Worm (Caenorhabditis elegans) whole organism, mixed stage, embryonic: ENCODE measurements around the gene lgc-25.
A peak's percentile ranks its signal among the peaks of the same experiment; 100 is the strongest.

Experiments
- M03D4.4 ChIP-seq: sonication (generic microtip); optimal IDR thresholded peaks from 2 replicates; lab custom pipeline; 2017; ENCODE audit warnings: mild to moderate bottlenecking, missing genetic modification characterization, missing compliant biosample characterization
- bed-3 ChIP-seq: fragments of 200-800 bp; sonication (Bioruptor generic); optimal IDR thresholded peaks from 3 replicates; lab custom pipeline; 2018; ENCODE audit warnings: mild to moderate bottlenecking, missing genetic modification characterization, moderate library complexity, missing compliant biosample characterization
- blmp-1 ChIP-seq: fragments of 150-350 bp; optimal IDR thresholded peaks from 2 replicates; lab custom pipeline; 2014; ENCODE audit warnings: missing biosample characterization, missing genetic modification characterization
- ceh-39 ChIP-seq: fragments of 150-350 bp; optimal IDR thresholded peaks from 2 replicates; lab custom pipeline; 2014; ENCODE audit warnings: missing biosample characterization, missing genetic modification characterization
- ceh-43 ChIP-seq: fragments of 200-800 bp; sonication (Bioruptor generic); optimal IDR thresholded peaks from 2 replicates; lab custom pipeline; 2018; ENCODE audit warnings: mild to moderate bottlenecking, missing genetic modification characterization, moderate library complexity, missing compliant biosample characterization
- ceh-83 ChIP-seq: fragments of 200-800 bp; sonication (Bioruptor generic); optimal IDR thresholded peaks from 2 replicates; lab custom pipeline; 2018; ENCODE audit warnings: mild to moderate bottlenecking, missing genetic modification characterization, missing compliant biosample characterization
- ces-1 ChIP-seq: fragments of 150-350 bp; optimal IDR thresholded peaks from 2 replicates; lab custom pipeline; 2014; ENCODE audit warnings: missing biosample characterization, missing genetic modification reagents, missing genetic modification characterization
- cnd-1 ChIP-seq: fragments of 200-800 bp; sonication (Bioruptor generic); optimal IDR thresholded peaks from 2 replicates; lab custom pipeline; 2018; ENCODE audit warnings: mild to moderate bottlenecking, missing genetic modification characterization, missing compliant biosample characterization
- drap-1 ChIP-seq: fragments of 200-800 bp; sonication (Bioruptor generic); optimal IDR thresholded peaks from 3 replicates; lab custom pipeline; 2018; ENCODE audit warnings: mild to moderate bottlenecking, missing genetic modification characterization, missing compliant biosample characterization
- elt-1 ChIP-seq: sonication (generic microtip); optimal IDR thresholded peaks from 2 replicates; lab custom pipeline; 2017; ENCODE audit warnings: missing genetic modification characterization, mild to moderate bottlenecking, missing compliant biosample characterization, antibody characterized with exemption, moderate library complexity, borderline replicate concordance; ENCODE audit not compliant: insufficient read depth
- elt-3 ChIP-seq: fragments of 150-350 bp; optimal IDR thresholded peaks from 2 replicates; lab custom pipeline; 2014; ENCODE audit warnings: missing biosample characterization, missing genetic modification characterization
- flh-1 ChIP-seq: fragments of 200-800 bp; sonication (Bioruptor generic); optimal IDR thresholded peaks from 2 replicates; lab custom pipeline; 2018; ENCODE audit warnings: mild to moderate bottlenecking, missing genetic modification characterization, moderate library complexity, missing compliant biosample characterization
- ham-2 ChIP-seq: fragments of 200-800 bp; sonication (Bioruptor generic); optimal IDR thresholded peaks from 2 replicates; lab custom pipeline; 2018; ENCODE audit warnings: mild to moderate bottlenecking, missing genetic modification characterization, missing compliant biosample characterization
- hlh-1 ChIP-seq: fragments of 150-350 bp; optimal IDR thresholded peaks from 2 replicates; lab custom pipeline; 2014; ENCODE audit warnings: missing biosample characterization, missing genetic modification reagents, missing genetic modification characterization
- lin-13 ChIP-seq: fragments of 150-350 bp; optimal IDR thresholded peaks from 2 replicates; lab custom pipeline; 2014; ENCODE audit warnings: missing biosample characterization, missing genetic modification characterization
- lin-32 ChIP-seq: fragments of 200-800 bp; sonication (Bioruptor generic); optimal IDR thresholded peaks from 2 replicates; lab custom pipeline; 2018; ENCODE audit warnings: mild to moderate bottlenecking, missing genetic modification characterization, missing compliant biosample characterization
- lsy-2 ChIP-seq: fragments of 150-350 bp; optimal IDR thresholded peaks from 2 replicates; lab custom pipeline; 2014; ENCODE audit warnings: missing biosample characterization, missing genetic modification characterization
- mab-5 ChIP-seq: fragments of 150-350 bp; optimal IDR thresholded peaks from 2 replicates; lab custom pipeline; 2014; ENCODE audit warnings: missing biosample characterization, missing genetic modification characterization
- mep-1 ChIP-seq: fragments of 150-350 bp; optimal IDR thresholded peaks from 2 replicates; lab custom pipeline; 2017; ENCODE audit warnings: missing biosample characterization, missing genetic modification reagents, missing genetic modification characterization, inconsistent platforms
- mls-2 ChIP-seq: sonication (generic microtip); optimal IDR thresholded peaks from 2 replicates; lab custom pipeline; 2016; ENCODE audit warnings: mild to moderate bottlenecking, missing genetic modification characterization, moderate library complexity, missing compliant biosample characterization
- nhr-12 ChIP-seq: fragments of 150-350 bp; optimal IDR thresholded peaks from 2 replicates; lab custom pipeline; 2014; ENCODE audit warnings: missing biosample characterization, missing genetic modification characterization
- nhr-2 ChIP-seq: fragments of 150-350 bp; optimal IDR thresholded peaks from 2 replicates; lab custom pipeline; 2014; ENCODE audit warnings: missing biosample characterization, missing genetic modification characterization
- nhr-237 ChIP-seq: fragments of 150-350 bp; optimal IDR thresholded peaks from 2 replicates; lab custom pipeline; 2014; ENCODE audit warnings: missing biosample characterization, missing genetic modification characterization
- nhr-28 ChIP-seq: fragments of 150-350 bp; optimal IDR thresholded peaks from 2 replicates; lab custom pipeline; 2014; ENCODE audit warnings: missing biosample characterization, missing genetic modification characterization
- nhr-76 ChIP-seq: sonication (generic microtip); optimal IDR thresholded peaks from 2 replicates; lab custom pipeline; 2017; ENCODE audit warnings: missing biosample characterization, missing genetic modification characterization
- pha-4 ChIP-seq: fragments of 150-350 bp; optimal IDR thresholded peaks from 2 replicates; lab custom pipeline; 2018; ENCODE audit warnings: missing biosample characterization, missing genetic modification reagents, missing genetic modification characterization
- sem-2 ChIP-seq: fragments of 200-800 bp; sonication (Bioruptor generic); optimal IDR thresholded peaks from 2 replicates; lab custom pipeline; 2018; ENCODE audit warnings: mild to moderate bottlenecking, missing genetic modification characterization, missing compliant biosample characterization
- snpc-4 ChIP-seq: fragments of 150-350 bp; optimal IDR thresholded peaks from 2 replicates; lab custom pipeline; 2014; ENCODE audit warnings: missing biosample characterization, missing genetic modification characterization
- sptf-1 ChIP-seq: sonication (generic microtip); optimal IDR thresholded peaks from 2 replicates; lab custom pipeline; 2017; ENCODE audit warnings: mild to moderate bottlenecking, missing genetic modification characterization, moderate library complexity, missing compliant biosample characterization
- tbx-8 ChIP-seq: fragments of 200-800 bp; sonication (Bioruptor generic); optimal IDR thresholded peaks from 2 replicates; lab custom pipeline; 2018; ENCODE audit warnings: mild to moderate bottlenecking, missing genetic modification characterization, moderate library complexity, missing compliant biosample characterization
- unc-120 ChIP-seq: sonication (generic microtip); optimal IDR thresholded peaks from 2 replicates; lab custom pipeline; 2017; ENCODE audit warnings: missing genetic modification characterization, missing compliant biosample characterization; ENCODE audit not compliant: poor library complexity, severe bottlenecking
- unc-39 ChIP-seq: fragments of 150-350 bp; optimal IDR thresholded peaks from 2 replicates; lab custom pipeline; 2014; ENCODE audit warnings: missing biosample characterization, missing genetic modification characterization
- unc-62 ChIP-seq: fragments of 150-350 bp; optimal IDR thresholded peaks from 2 replicates; lab custom pipeline; 2014; ENCODE audit warnings: missing biosample characterization, missing genetic modification reagents, missing genetic modification characterization
- zip-8 ChIP-seq: fragments of 150-350 bp; optimal IDR thresholded peaks from 2 replicates; lab custom pipeline; 2014; ENCODE audit warnings: missing biosample characterization, missing genetic modification characterization
- ztf-11 ChIP-seq: fragments of 150-350 bp; optimal IDR thresholded peaks from 2 replicates; lab custom pipeline; 2014; ENCODE audit warnings: missing biosample characterization, missing genetic modification characterization

Gene lgc-25

ce11 chrX:14118762-14119161 lies 42.8 kb downstream of the lgc-25 start:
- TF ChIP-seq nhr-28 (tag; lab: Kevin White, UChicago) (no peak), mep-1 (tag; lab: Kevin White, UChicago) (no peak), bed-3 (GFP tag; lab: Kevin White, UChicago) (no peak), elt-3 (tag; lab: Kevin White, UChicago) (no peak), M03D4.4 (tag; lab: Kevin White, UChicago) (no peak), pha-4 (no peak), lin-13 (tag; lab: Kevin White, UChicago) (no peak), mab-5 (tag; lab: Kevin White, UChicago) (no peak), unc-39 (tag; lab: Kevin White, UChicago) (no peak), ceh-39 (tag; lab: Kevin White, UChicago) (no peak), nhr-76 (tag; lab: Kevin White, UChicago) (no peak), elt-1 (no peak), ceh-83 (GFP tag; lab: Kevin White, UChicago) (no peak), sem-2 (GFP tag; lab: Kevin White, UChicago) (no peak), flh-1 (GFP tag; lab: Kevin White, UChicago) (no peak), drap-1 (GFP tag; lab: Kevin White, UChicago) (no peak), nhr-12 (tag; lab: Kevin White, UChicago) (no peak), zip-8 (tag; lab: Kevin White, UChicago) (no peak), unc-62 (GFP tag; lab: Kevin White, UChicago) (no peak)

DNA sequence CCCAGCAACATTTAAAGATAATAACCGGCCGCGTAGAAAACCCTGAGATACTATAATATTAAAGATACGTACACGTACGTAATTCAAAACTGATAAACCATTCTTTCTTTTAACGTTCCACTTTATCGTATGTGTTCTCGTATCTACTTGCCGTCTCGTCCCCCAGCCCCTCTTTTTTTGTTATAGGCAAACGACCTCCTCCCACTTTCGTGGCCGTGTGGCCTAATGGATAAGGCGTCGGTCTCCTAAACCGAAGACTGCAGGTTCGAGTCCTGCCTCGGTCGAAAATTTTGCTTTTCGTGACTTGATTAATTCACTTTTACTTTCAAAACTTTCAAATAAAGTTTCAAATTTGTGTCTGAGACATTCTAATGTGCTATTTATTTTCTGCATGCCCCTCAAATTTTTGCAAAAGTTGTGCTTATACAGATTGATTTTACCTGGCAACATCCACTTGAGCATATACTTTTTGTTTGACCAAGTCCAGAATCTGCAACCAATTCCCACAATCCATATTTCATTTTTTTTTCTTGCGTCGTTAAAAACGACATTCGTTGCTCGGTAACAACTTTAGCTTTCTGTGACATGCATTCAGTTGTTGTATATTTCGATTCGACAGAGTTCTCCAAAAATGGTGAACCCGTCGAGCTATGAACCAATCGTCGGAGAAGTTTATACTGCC lies 45.9 kb downstream of the lgc-25 start, which contains the start of gene F28H6.7:
Gene F28H6.7, plus strand, starts transcription at position 632 of the 682 bp plus-strand sequence.
- peak; percentile 82 for TF ChIP-seq flh-1 (GFP tag; lab: Kevin White, UChicago)
- TF ChIP-seq unc-62 (GFP tag; lab: Kevin White, UChicago) = peak; percentile 40
- TF ChIP-seq zip-8 (tag; lab: Kevin White, UChicago) = no peak
- TF ChIP-seq lsy-2 (tag; lab: Kevin White, UChicago) = no peak
- peak; percentile 91 for TF ChIP-seq ceh-43 (GFP tag; lab: Kevin White, UChicago)
- TF ChIP-seq mab-5 (tag; lab: Kevin White, UChicago) = no peak
- peak; percentile 97 for TF ChIP-seq mls-2 (tag; lab: Kevin White, UChicago)
- no peak for TF ChIP-seq nhr-76 (tag; lab: Kevin White, UChicago)
- TF ChIP-seq mep-1 (tag; lab: Kevin White, UChicago) = no peak
- peak; percentile 90 for TF ChIP-seq lin-32
- peak; percentile 39 for TF ChIP-seq lin-13 (tag; lab: Kevin White, UChicago)
- peak; percentile 95 for TF ChIP-seq cnd-1
- no peak for TF ChIP-seq ceh-39 (tag; lab: Kevin White, UChicago)
- TF ChIP-seq tbx-8 (GFP tag; lab: Kevin White, UChicago) = peak; percentile 89
- TF ChIP-seq unc-39 (tag; lab: Kevin White, UChicago) = no peak
- peak; percentile 89 for TF ChIP-seq sem-2 (GFP tag; lab: Kevin White, UChicago)
- TF ChIP-seq sptf-1 (tag; lab: Kevin White, UChicago) = peak; percentile 96
- peak; percentile 32 for TF ChIP-seq ztf-11 (tag; lab: Kevin White, UChicago)
- TF ChIP-seq nhr-237 (tag; lab: Kevin White, UChicago) = no peak
- TF ChIP-seq nhr-2 = no peak
- TF ChIP-seq M03D4.4 (tag; lab: Kevin White, UChicago) = peak; percentile 95
- TF ChIP-seq snpc-4 (tag; lab: Kevin White, UChicago) = no peak
- no peak for TF ChIP-seq nhr-12 (tag; lab: Kevin White, UChicago)
- TF ChIP-seq nhr-28 (tag; lab: Kevin White, UChicago) = no peak
- TF ChIP-seq blmp-1 = peak; percentile 76
- TF ChIP-seq hlh-1 (tag; lab: Kevin White, UChicago) = peak; percentile 51
- TF ChIP-seq ceh-83 (GFP tag; lab: Kevin White, UChicago) = peak; percentile 97
- TF ChIP-seq drap-1 (GFP tag; lab: Kevin White, UChicago) = peak; percentile 93
- TF ChIP-seq ham-2 (GFP tag; lab: Kevin White, UChicago) = peak; percentile 82
- TF ChIP-seq bed-3 (GFP tag; lab: Kevin White, UChicago) = peak; percentile 84
- TF ChIP-seq pha-4 = no peak
- no peak for TF ChIP-seq elt-3 (tag; lab: Kevin White, UChicago)
- peak; percentile 90 for TF ChIP-seq unc-120 (tag; lab: Kevin White, UChicago)
- no peak for TF ChIP-seq elt-1
- TF ChIP-seq ces-1 (GFP tag; lab: Kevin White, UChicago) = no peak
